Fruit fly (Drosophila melanogaster) whole organism, embryonic: Measurements from ENCODE around the gene ND-B16.6.

Experiments used
- Blimp-1 ChIP-seq: fragments of 200-800 bp; sonication (Bioruptor generic); optimal IDR thresholded peaks from 3 replicates; lab custom pipeline; 2018; ENCODE audit warnings: missing biosample characterization, missing genetic modification characterization, mild to moderate bottlenecking, moderate library complexity, missing genetic modification reagents
- C15 ChIP-seq: fragments of 200-800 bp; sonication (Bioruptor generic); IDR thresholded peaks from 3 replicates; pipeline ENCODE4 v1.3.6; 2022; ENCODE audit warnings: missing biosample characterization, missing genetic modification characterization
- CG10274 ChIP-seq: fragments of 200-800 bp; sonication (Bioruptor generic); optimal IDR thresholded peaks from 3 replicates; lab custom pipeline; 2017; ENCODE audit warnings: missing biosample characterization, mild to moderate bottlenecking, missing genetic modification characterization
- CG10366 ChIP-seq: fragments of 200-800 bp; sonication (Bioruptor generic); IDR thresholded peaks from 2 replicates; pipeline ENCODE4 v1.3.6; 2022; ENCODE audit warnings: missing biosample characterization, missing genetic modification characterization
- CG10565 ChIP-seq: fragments of 200-800 bp; sonication (Bioruptor generic); optimal IDR thresholded peaks from 3 replicates; lab custom pipeline; 2016; ENCODE audit warnings: missing biosample characterization, mild to moderate bottlenecking, missing genetic modification characterization
- CG10654 ChIP-seq: fragments of 200-800 bp; sonication (Bioruptor generic); optimal IDR thresholded peaks from 2 replicates; lab custom pipeline; 2016; ENCODE audit warnings: missing biosample characterization, missing genetic modification characterization
- CG11093 ChIP-seq: fragments of 200-800 bp; sonication (Bioruptor generic); IDR thresholded peaks from 3 replicates; pipeline ENCODE4 v1.3.6; 2022; ENCODE audit warnings: missing biosample characterization, missing genetic modification characterization
- CG12219 ChIP-seq: fragments of 200-800 bp; sonication (Bioruptor generic); optimal IDR thresholded peaks from 3 replicates; lab custom pipeline; 2018; ENCODE audit warnings: missing biosample characterization, mild to moderate bottlenecking, missing genetic modification characterization
- CG13287 ChIP-seq: fragments of 200-800 bp; sonication (Bioruptor generic); IDR thresholded peaks from 2 replicates; pipeline ENCODE4 v1.3.6; 2022; ENCODE audit warnings: missing biosample characterization, missing genetic modification characterization; ENCODE audit not compliant: partially characterized antibody
- CG13296 ChIP-seq: fragments of 200-800 bp; sonication (Bioruptor generic); optimal IDR thresholded peaks from 3 replicates; lab custom pipeline; 2018; ENCODE audit warnings: missing biosample characterization, mild to moderate bottlenecking, missing genetic modification characterization
- CG15514 ChIP-seq: fragments of 200-800 bp; sonication (Bioruptor generic); optimal IDR thresholded peaks from 3 replicates; lab custom pipeline; 2017; ENCODE audit warnings: missing biosample characterization, missing genetic modification characterization, mild to moderate bottlenecking, moderate library complexity, missing genetic modification reagents
- CG1602 ChIP-seq: fragments of 200-800 bp; sonication (Bioruptor generic); optimal IDR thresholded peaks from 3 replicates; lab custom pipeline; 2016; ENCODE audit warnings: missing biosample characterization, missing genetic modification characterization
- CG16813 ChIP-seq: fragments of 200-800 bp; sonication (Bioruptor generic); IDR thresholded peaks from 3 replicates; pipeline ENCODE4 v1.3.6; 2022; ENCODE audit warnings: missing biosample characterization, missing genetic modification characterization; ENCODE audit not compliant: partially characterized antibody
- CG17328 ChIP-seq: fragments of 200-800 bp; sonication (Bioruptor generic); IDR thresholded peaks from 2 replicates; pipeline ENCODE4 v1.3.6; 2022; ENCODE audit warnings: missing biosample characterization, missing genetic modification characterization
- CG17385 ChIP-seq: fragments of 200-800 bp; sonication (Bioruptor generic); optimal IDR thresholded peaks from 3 replicates; lab custom pipeline; 2018; ENCODE audit warnings: missing biosample characterization, mild to moderate bottlenecking, missing genetic modification characterization
- CG2678 ChIP-seq: fragments of 200-800 bp; sonication (Bioruptor generic); optimal IDR thresholded peaks from 3 replicates; lab custom pipeline; 2019; ENCODE audit warnings: missing biosample characterization, mild to moderate bottlenecking, missing genetic modification characterization, moderate library complexity
- CG34376 ChIP-seq: fragments of 200-800 bp; sonication (Bioruptor generic); optimal IDR thresholded peaks from 2 replicates; lab custom pipeline; 2018; ENCODE audit warnings: missing biosample characterization, mild to moderate bottlenecking, missing genetic modification characterization
- CG43689 ChIP-seq: fragments of 200-800 bp; sonication (Bioruptor generic); IDR thresholded peaks from 2 replicates; pipeline ENCODE4 v1.3.6; 2022; ENCODE audit warnings: missing biosample characterization, missing genetic modification characterization
- CG4617 ChIP-seq: fragments of 200-800 bp; sonication (Bioruptor generic); optimal IDR thresholded peaks from 3 replicates; lab custom pipeline; 2016; ENCODE audit warnings: missing biosample characterization, missing genetic modification characterization, borderline replicate concordance
- CG4707 ChIP-seq: fragments of 200-800 bp; sonication (Bioruptor generic); optimal IDR thresholded peaks from 2 replicates; lab custom pipeline; 2018; ENCODE audit warnings: missing biosample characterization, mild to moderate bottlenecking, missing genetic modification characterization, moderate library complexity
- CG7839 ChIP-seq: fragments of 200-800 bp; sonication (Bioruptor generic); optimal IDR thresholded peaks from 3 replicates; lab custom pipeline; 2018; ENCODE audit warnings: missing biosample characterization, mild to moderate bottlenecking, missing genetic modification characterization, moderate library complexity
- CG7987 ChIP-seq: fragments of 200-800 bp; sonication (Bioruptor generic); optimal IDR thresholded peaks from 2 replicates; lab custom pipeline; 2018; ENCODE audit warnings: missing biosample characterization, mild to moderate bottlenecking, missing genetic modification characterization, moderate library complexity
- CG8944 ChIP-seq: fragments of 200-800 bp; sonication (Bioruptor generic); optimal IDR thresholded peaks from 3 replicates; lab custom pipeline; 2016; ENCODE audit warnings: missing biosample characterization, missing genetic modification characterization
- CG9609 ChIP-seq: fragments of 200-800 bp; sonication (Bioruptor generic); optimal IDR thresholded peaks from 3 replicates; lab custom pipeline; 2016; ENCODE audit warnings: missing biosample characterization, missing genetic modification characterization
- CG9727 ChIP-seq: fragments of 200-800 bp; sonication (Bioruptor generic); optimal IDR thresholded peaks from 3 replicates; lab custom pipeline; 2017; ENCODE audit warnings: missing biosample characterization, mild to moderate bottlenecking, missing genetic modification characterization
- CG9817 ChIP-seq: fragments of 200-800 bp; sonication (Bioruptor generic); optimal IDR thresholded peaks from 2 replicates; lab custom pipeline; 2018; ENCODE audit warnings: missing biosample characterization, mild to moderate bottlenecking, missing genetic modification characterization, moderate library complexity
- CrebB ChIP-seq: fragments of 200-800 bp; sonication (Bioruptor generic); optimal IDR thresholded peaks from 3 replicates; lab custom pipeline; 2018; ENCODE audit warnings: missing biosample characterization, mild to moderate bottlenecking, missing genetic modification characterization
- D19B ChIP-seq: fragments of 200-800 bp; sonication (Bioruptor generic); optimal IDR thresholded peaks from 2 replicates; lab custom pipeline; 2017; ENCODE audit warnings: missing biosample characterization, mild to moderate bottlenecking, missing genetic modification characterization
- Fer1 ChIP-seq: fragments of 200-800 bp; sonication (Bioruptor generic); optimal IDR thresholded peaks from 2 replicates; lab custom pipeline; 2017; ENCODE audit warnings: missing biosample characterization, mild to moderate bottlenecking, missing genetic modification characterization
- HLH54F ChIP-seq: fragments of 200-800 bp; sonication (Bioruptor generic); optimal IDR thresholded peaks from 3 replicates; lab custom pipeline; 2016; ENCODE audit warnings: missing biosample characterization, missing genetic modification characterization
- Hr39 ChIP-seq: fragments of >200 bp; optimal IDR thresholded peaks from 2 replicates; lab custom pipeline; 2017
- Myb ChIP-seq: fragments of 200-800 bp; sonication (Bioruptor generic); optimal IDR thresholded peaks from 2 replicates; lab custom pipeline; 2016; ENCODE audit warnings: missing biosample characterization, missing genetic modification characterization
- Neu2 ChIP-seq: fragments of 200-800 bp; sonication (Bioruptor generic); optimal IDR thresholded peaks from 3 replicates; lab custom pipeline; 2016; ENCODE audit warnings: missing biosample characterization, missing genetic modification characterization, borderline replicate concordance
- Nf-YB ChIP-seq: fragments of 200-800 bp; sonication (Bioruptor generic); optimal IDR thresholded peaks from 3 replicates; lab custom pipeline; 2019; ENCODE audit warnings: missing biosample characterization, mild to moderate bottlenecking, missing genetic modification characterization, moderate library complexity
- Six4 ChIP-seq: fragments of 200-800 bp; sonication (Bioruptor generic); optimal IDR thresholded peaks from 2 replicates; lab custom pipeline; 2016; ENCODE audit warnings: missing biosample characterization, missing genetic modification characterization
- Taf1 ChIP-seq: fragments of 200-800 bp; sonication (Bioruptor generic); IDR thresholded peaks from 2 replicates; pipeline ENCODE4 v1.3.6; 2022; ENCODE audit warnings: missing biosample characterization, missing genetic modification characterization
- bab2 ChIP-seq: fragments of 200-800 bp; sonication (Bioruptor generic); optimal IDR thresholded peaks from 2 replicates; lab custom pipeline; 2016; ENCODE audit warnings: missing biosample characterization, missing genetic modification characterization
- bcd ChIP-seq: fragments of 200-800 bp; sonication (Bioruptor generic); optimal IDR thresholded peaks from 2 replicates; lab custom pipeline; 2017; ENCODE audit warnings: missing biosample characterization, mild to moderate bottlenecking, missing genetic modification characterization
- chm ChIP-seq: fragments of 200-800 bp; sonication (Bioruptor generic); IDR thresholded peaks from 2 replicates; pipeline ENCODE4 v1.3.6; 2022; ENCODE audit warnings: missing biosample characterization, missing genetic modification characterization
- esg ChIP-seq: fragments of 200-800 bp; sonication (Bioruptor generic); conservative IDR thresholded peaks from 2 replicates; pipeline ENCODE4 v1.3.6; 2022; ENCODE audit warnings: missing biosample characterization, missing genetic modification characterization
- eyg ChIP-seq: fragments of 200-800 bp; sonication (Bioruptor generic); optimal IDR thresholded peaks from 3 replicates; lab custom pipeline; 2016; ENCODE audit warnings: missing biosample characterization, missing genetic modification characterization
- grn ChIP-seq: fragments of 200-800 bp; sonication (Bioruptor generic); optimal IDR thresholded peaks from 3 replicates; lab custom pipeline; 2017; ENCODE audit warnings: missing biosample characterization, missing genetic modification characterization
- hth ChIP-seq: fragments of >200 bp; optimal IDR thresholded peaks from 2 replicates; lab custom pipeline; 2017; ENCODE audit warnings: inconsistent platforms
- kay ChIP-seq: fragments of 200-800 bp; sonication (Bioruptor generic); optimal IDR thresholded peaks from 2 replicates; lab custom pipeline; 2016; ENCODE audit warnings: missing biosample characterization, missing genetic modification characterization
- mirr ChIP-seq: fragments of 200-800 bp; sonication (Bioruptor generic); optimal IDR thresholded peaks from 3 replicates; lab custom pipeline; 2018; ENCODE audit warnings: missing biosample characterization, mild to moderate bottlenecking, missing genetic modification characterization
- nau ChIP-seq: fragments of 200-800 bp; sonication (Bioruptor generic); optimal IDR thresholded peaks from 3 replicates; lab custom pipeline; 2017; ENCODE audit warnings: missing biosample characterization, mild to moderate bottlenecking, missing genetic modification characterization, missing genetic modification reagents
- pum ChIP-seq: fragments of 200-800 bp; sonication (Bioruptor generic); optimal IDR thresholded peaks from 2 replicates; lab custom pipeline; 2016; ENCODE audit warnings: missing biosample characterization, missing genetic modification characterization
- rib ChIP-seq: fragments of 200-800 bp; sonication (Bioruptor generic); IDR thresholded peaks from 2 replicates; pipeline ENCODE4 v1.3.6; 2022; ENCODE audit warnings: missing biosample characterization, missing genetic modification characterization
- row ChIP-seq: fragments of 200-800 bp; sonication (Bioruptor generic); IDR thresholded peaks from 3 replicates; pipeline ENCODE4 v1.3.6; 2022; ENCODE audit warnings: missing biosample characterization, missing genetic modification characterization
- sens ChIP-seq: fragments of 200-800 bp; sonication (Bioruptor generic); peaks from one replicate; lab custom pipeline; 2016; ENCODE audit warnings: missing biosample characterization, missing genetic modification characterization
- wdn ChIP-seq: fragments of 200-800 bp; sonication (Bioruptor generic); IDR thresholded peaks from 2 replicates; pipeline ENCODE4 v1.3.6; 2022; ENCODE audit warnings: missing biosample characterization, missing genetic modification characterization
- wek ChIP-seq: fragments of 200-800 bp; sonication (Bioruptor generic); optimal IDR thresholded peaks from 3 replicates; lab custom pipeline; 2018; ENCODE audit warnings: missing biosample characterization, mild to moderate bottlenecking, missing genetic modification characterization, moderate library complexity

Gene ND-B16.6

DNA sequence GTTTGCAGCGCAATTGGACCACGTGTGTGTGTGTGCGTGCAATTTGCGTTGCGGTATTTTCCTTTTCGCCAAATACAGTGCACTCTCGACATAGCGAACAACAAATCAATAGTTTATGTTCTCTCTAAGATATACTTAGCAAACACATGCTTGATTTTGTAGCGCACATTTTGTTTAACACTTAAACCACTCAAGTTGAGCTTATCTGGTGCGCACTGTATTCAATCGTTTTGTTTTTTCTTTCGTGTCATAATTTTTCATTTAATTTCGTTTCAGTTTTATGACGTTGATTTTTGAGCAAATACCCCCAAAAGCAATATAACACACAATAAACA lies 16.1 kb upstream of the ND-B16.6 start:
- TF ChIP-seq C15 (peak; percentile 76), kay (peak; percentile 81), grn (GFP tag; lab: Kevin White, UChicago) (peak; percentile 14), sens (GFP tag; lab: Kevin White, UChicago) (peak; percentile 94), Hr39 (lab: Kevin White, UChicago) (no peak), CG13296 (GFP tag; lab: Kevin White, UChicago) (peak; percentile 91), CrebB (tag; lab: Kevin White, UChicago) (peak; percentile 72), HLH54F (GFP tag; lab: Kevin White, UChicago) (peak; percentile 86), pum (GFP tag; lab: Kevin White, UChicago) (peak; percentile 82), Neu2 (GFP tag; lab: Kevin White, UChicago) (no peak), CG13287 (GFP tag; lab: Robert Waterston, UW) (no peak), CG12219 (GFP tag; lab: Kevin White, UChicago) (peak; percentile 84), CG10565 (GFP tag; lab: Kevin White, UChicago) (no peak), Nf-YB (GFP tag; lab: Kevin White, UChicago) (peak; percentile 54), chm (GFP tag; lab: Robert Waterston, UW) (peak; percentile 91), Six4 (peak; percentile 62), row (GFP tag; lab: Robert Waterston, UW) (peak; percentile 92), wdn (GFP tag; lab: Robert Waterston, UW) (peak; percentile 91), Taf1 (GFP tag; lab: Robert Waterston, UW) (peak; percentile 87), CG1602 (GFP tag; lab: Kevin White, UChicago) (peak; percentile 65), esg (GFP tag; lab: Robert Waterston, UW) (peak; percentile 74), rib (GFP tag; lab: Robert Waterston, UW) (peak; percentile 94), D19B (GFP tag; lab: Kevin White, UChicago) (peak; percentile 67), CG7839 (peak; percentile 90), CG16813 (GFP tag; lab: Robert Waterston, UW) (no peak), CG8944 (GFP tag; lab: Kevin White, UChicago) (peak; percentile 71), CG9817 (tag; lab: Kevin White, UChicago) (peak; percentile 92), hth (no peak), CG17385 (peak; percentile 85), CG10274 (GFP tag; lab: Kevin White, UChicago) (peak; percentile 71), bab2 (GFP tag; lab: Kevin White, UChicago) (peak; percentile 87), CG11093 (GFP tag; lab: Robert Waterston, UW) (peak; percentile 80; the same call in 2 of the 3 replicates), nau (no peak), CG7987 (GFP tag; lab: Kevin White, UChicago) (peak; percentile 40), bcd (GFP tag; lab: Kevin White, UChicago) (peak; percentile 85), CG4707 (GFP tag; lab: Kevin White, UChicago) (peak; percentile 42), CG17328 (peak; percentile 85), CG34376 (GFP tag; lab: Kevin White, UChicago) (peak; percentile 90), CG2678 (peak; percentile 90), CG15514 (GFP tag; lab: Kevin White, UChicago) (peak; percentile 83), eyg (GFP tag; lab: Kevin White, UChicago) (peak; percentile 70), CG9609 (GFP tag; lab: Kevin White, UChicago) (peak; percentile 78), CG9727 (peak; percentile 80), CG10654 (GFP tag; lab: Kevin White, UChicago) (peak; percentile 76), Myb (peak; percentile 66), CG43689 (GFP tag; lab: Robert Waterston, UW) (peak; percentile 78), CG10366 (GFP tag; lab: Robert Waterston, UW) (peak; percentile 92), Blimp-1 (GFP tag; lab: Kevin White, UChicago) (peak; percentile 64), wek (GFP tag; lab: Kevin White, UChicago) (peak; percentile 51), CG4617 (peak; percentile 24), mirr (GFP tag; lab: Kevin White, UChicago) (peak; percentile 91), Fer1 (peak; percentile 87)
